Fruit fly (Drosophila melanogaster) whole organism, adult: ENCODE measurements around the gene aralar1.

ENCODE experiments used
- CG11617 ChIP-seq: fragments of 200-800 bp; sonication (Bioruptor generic); optimal IDR thresholded peaks from 2 replicates; lab custom pipeline; 2017; ENCODE audit warnings: mild to moderate bottlenecking, missing biosample characterization, missing genetic modification reagents, missing genetic modification characterization
- CG12768 ChIP-seq: fragments of 200-800 bp; sonication (Bioruptor generic); optimal IDR thresholded peaks from 2 replicates; lab custom pipeline; 2017; ENCODE audit warnings: missing biosample characterization, missing genetic modification characterization, mild to moderate bottlenecking, moderate library complexity, missing genetic modification reagents
- CG14711 ChIP-seq: fragments of 200-800 bp; sonication (Bioruptor generic); optimal IDR thresholded peaks from 2 replicates; lab custom pipeline; 2018; ENCODE audit warnings: missing biosample characterization, mild to moderate bottlenecking, missing genetic modification characterization, moderate library complexity
- CG1620 ChIP-seq: fragments of 200-800 bp; sonication (Bioruptor generic); optimal IDR thresholded peaks from 2 replicates; lab custom pipeline; 2016; ENCODE audit warnings: missing biosample characterization, missing genetic modification characterization
- CG33017 ChIP-seq: fragments of 200-800 bp; sonication (Bioruptor generic); optimal IDR thresholded peaks from 2 replicates; lab custom pipeline; 2018; ENCODE audit warnings: missing biosample characterization, mild to moderate bottlenecking, missing genetic modification characterization, moderate library complexity
- CG5204 ChIP-seq: fragments of 200-800 bp; sonication (Bioruptor generic); optimal IDR thresholded peaks from 2 replicates; lab custom pipeline; 2016; ENCODE audit warnings: missing biosample characterization, missing genetic modification characterization
- CG7045 ChIP-seq: fragments of 200-800 bp; sonication (Bioruptor generic); optimal IDR thresholded peaks from 2 replicates; lab custom pipeline; 2017; ENCODE audit warnings: missing biosample characterization, mild to moderate bottlenecking, missing genetic modification characterization
- CG7101 ChIP-seq: fragments of 200-800 bp; sonication (Bioruptor generic); optimal IDR thresholded peaks from 2 replicates; lab custom pipeline; 2018; ENCODE audit warnings: missing biosample characterization, mild to moderate bottlenecking, missing genetic modification characterization, moderate library complexity
- Clk ChIP-seq: fragments of 200-800 bp; sonication (Bioruptor generic); optimal IDR thresholded peaks from 2 replicates; lab custom pipeline; 2017; ENCODE audit warnings: missing biosample characterization, missing genetic modification characterization
- Crg-1 ChIP-seq: fragments of 200-800 bp; sonication (Bioruptor generic); optimal IDR thresholded peaks from 2 replicates; lab custom pipeline; 2016; ENCODE audit warnings: missing biosample characterization, missing genetic modification characterization
- Hr96 ChIP-seq: fragments of 200-800 bp; sonication (Bioruptor generic); optimal IDR thresholded peaks from 2 replicates; lab custom pipeline; 2016; ENCODE audit warnings: missing biosample characterization, missing genetic modification characterization
- Mnt ChIP-seq: fragments of 200-800 bp; sonication (Bioruptor generic); optimal IDR thresholded peaks from 2 replicates; lab custom pipeline; 2016; ENCODE audit warnings: missing biosample characterization, mild to moderate bottlenecking, missing genetic modification characterization
- bab1 ChIP-seq: fragments of 200-800 bp; sonication (Bioruptor generic); optimal IDR thresholded peaks from 3 replicates; lab custom pipeline; 2019; ENCODE audit warnings: missing biosample characterization, mild to moderate bottlenecking, missing genetic modification characterization, moderate library complexity
- cic ChIP-seq: fragments of 200-800 bp; sonication (Bioruptor generic); optimal IDR thresholded peaks from 2 replicates; lab custom pipeline; 2017; ENCODE audit warnings: missing biosample characterization, mild to moderate bottlenecking, missing genetic modification characterization, moderate library complexity
- cnc ChIP-seq, 2 experiments: fragments of >200 bp; optimal IDR thresholded peaks; 2 replicates each; lab custom pipeline; 2017
- kay ChIP-seq: fragments of 200-800 bp; sonication (Bioruptor generic); peaks from one replicate; lab custom pipeline; 2016; ENCODE audit warnings: missing biosample characterization, missing genetic modification characterization, borderline replicate concordance
- ovo ChIP-seq: fragments of 200-800 bp; sonication (Bioruptor generic); optimal IDR thresholded peaks from 2 replicates; lab custom pipeline; 2016; ENCODE audit warnings: missing biosample characterization, missing genetic modification characterization
- pad ChIP-seq: fragments of 200-800 bp; sonication (Bioruptor generic); optimal IDR thresholded peaks from 3 replicates; lab custom pipeline; 2017; ENCODE audit warnings: missing biosample characterization, missing genetic modification characterization, mild to moderate bottlenecking, moderate library complexity, missing genetic modification reagents
- tj ChIP-seq: fragments of 200-800 bp; sonication (Bioruptor generic); optimal IDR thresholded peaks from 3 replicates; lab custom pipeline; 2017; ENCODE audit warnings: missing biosample characterization, mild to moderate bottlenecking, missing genetic modification characterization, moderate library complexity
- toe ChIP-seq: fragments of 200-800 bp; sonication (Bioruptor generic); optimal IDR thresholded peaks from 2 replicates; lab custom pipeline; 2016; ENCODE audit warnings: missing biosample characterization, missing genetic modification characterization

aralar1 gene

dm6 chr3R:30425622-30426021 is 30.0 kb downstream of the aralar1 start:
- TF ChIP-seq CG1620 (GFP tag; lab: Kevin White, UChicago) (no peak), CG12768 (GFP tag; lab: Kevin White, UChicago) (peak; percentile 16), bab1 (no peak), CG11617 (no peak)

dm6 chr3R:30424993-30425392 is 30.7 kb downstream of the aralar1 start, which contains the start of gene CG15536:
TSS of gene CG15536 (minus strand) at chr3R:30425162.
- TF ChIP-seq CG33017 (tag; lab: Kevin White, UChicago) (no peak), cic (GFP tag; lab: Kevin White, UChicago) (no peak), CG7045 (GFP tag; lab: Kevin White, UChicago) (no peak), CG14711 (tag; lab: Kevin White, UChicago) (no peak), bab1 (peak; percentile 19)

dm6 chr3R:30423695-30424094 is 32.0 kb downstream of the aralar1 start, which contains the start of the genes CG15535 and mRpS18C:
TSS of gene CG15535 (minus strand) at chr3R:30423929.
TSS of gene mRpS18C (plus strand) at chr3R:30423974.
- TF ChIP-seq CG33017 (tag; lab: Kevin White, UChicago) = no peak
- TF ChIP-seq CG11617 = peak; percentile 36
- TF ChIP-seq CG5204 (GFP tag; lab: Kevin White, UChicago) = peak; percentile 41
- TF ChIP-seq Hr96 = no peak
- no peak for TF ChIP-seq cnc (optimal IDR thresholded peaks at IDR 0.05; lab: Kevin White, UChicago)
- TF ChIP-seq CG7101 (tag; lab: Kevin White, UChicago) = peak; percentile 50
- no peak for TF ChIP-seq Crg-1
- peak; percentile 46 for TF ChIP-seq bab1
- TF ChIP-seq CG12768 (GFP tag; lab: Kevin White, UChicago) = no peak
- peak; percentile 21 for TF ChIP-seq Clk (GFP tag; lab: Kevin White, UChicago)
- TF ChIP-seq tj (GFP tag; lab: Kevin White, UChicago) = no peak
- peak; percentile 43 for TF ChIP-seq toe (GFP tag; lab: Kevin White, UChicago)
- no peak for TF ChIP-seq CG7045 (GFP tag; lab: Kevin White, UChicago)
- TF ChIP-seq CG1620 (GFP tag; lab: Kevin White, UChicago) = no peak
- peak; percentile 25 for TF ChIP-seq pad (GFP tag; lab: Kevin White, UChicago)
- TF ChIP-seq kay = peak; percentile 92
- peak; percentile 90 for TF ChIP-seq Mnt (GFP tag; lab: Kevin White, UChicago)
- TF ChIP-seq ovo (GFP tag; lab: Kevin White, UChicago) = no peak
- TF ChIP-seq cic (GFP tag; lab: Kevin White, UChicago) = peak; percentile 23
- TF ChIP-seq CG14711 (tag; lab: Kevin White, UChicago) = no peak

dm6 chr3R:30422871-30423270 is 32.8 kb downstream of the aralar1 start, which contains the start of the genes CG2217 and CG42740:
TSS of gene CG2217 (minus strand) at chr3R:30422971.
TSS of gene CG42740 (minus strand) at chr3R:30422971.
- TF ChIP-seq CG5204 (GFP tag; lab: Kevin White, UChicago) (no peak), Crg-1 (no peak), CG14711 (tag; lab: Kevin White, UChicago) (no peak), CG33017 (tag; lab: Kevin White, UChicago) (no peak), CG7101 (tag; lab: Kevin White, UChicago) (no peak), bab1 (no peak), CG11617 (no peak), tj (GFP tag; lab: Kevin White, UChicago) (no peak), Mnt (GFP tag; lab: Kevin White, UChicago) (no peak), Clk (GFP tag; lab: Kevin White, UChicago) (no peak), CG12768 (GFP tag; lab: Kevin White, UChicago) (no peak), toe (GFP tag; lab: Kevin White, UChicago) (no peak), ovo (GFP tag; lab: Kevin White, UChicago) (no peak), cnc (optimal IDR thresholded peaks at IDR 0.05; lab: Kevin White, UChicago) (no peak), Hr96 (no peak), CG7045 (GFP tag; lab: Kevin White, UChicago) (no peak)

dm6 chr3R:30419216-30419615 is 36.5 kb downstream of the aralar1 start:
- peak; percentile 50 for TF ChIP-seq kay
- no peak for TF ChIP-seq bab1

- TF ChIP-seq CG11617 = no peak
These were observed 38.8 kb downstream of the aralar1 start for dm6 chr3R:30416765-30417274.

- TF ChIP-seq bab1 = peak; percentile 5
- no peak for TF ChIP-seq CG11617
These were observed 41.9 kb downstream of the aralar1 start for dm6 chr3R:30413795-30414194.

dm6 chr3R:30406482-30406881 is 49.2 kb downstream of the aralar1 start:
- peak; percentile 26 for TF ChIP-seq bab1
- no peak for TF ChIP-seq toe (GFP tag; lab: Kevin White, UChicago)
- peak; percentile 6 for TF ChIP-seq cic (GFP tag; lab: Kevin White, UChicago)
